Worm (Caenorhabditis elegans) whole organism, L3 larva: ENCODE data around the gene rde-8.

Source experiments
- ama-1 ChIP-seq: fragments of 150-350 bp; optimal IDR thresholded peaks from 2 replicates; lab custom pipeline; 2018
- eor-1 ChIP-seq, 2 experiments: fragments of 150-350 bp; optimal IDR thresholded peaks; 2 replicates each; lab custom pipeline; 2014 to 2018; ENCODE audit warnings: missing biosample characterization in 2 of 2, missing genetic modification characterization in 2 of 2
- fkh-10 ChIP-seq: sonication (generic microtip); optimal IDR thresholded peaks from 2 replicates; lab custom pipeline; 2017; ENCODE audit warnings: missing biosample characterization, missing genetic modification reagents, missing genetic modification characterization

Gene rde-8

DNA sequence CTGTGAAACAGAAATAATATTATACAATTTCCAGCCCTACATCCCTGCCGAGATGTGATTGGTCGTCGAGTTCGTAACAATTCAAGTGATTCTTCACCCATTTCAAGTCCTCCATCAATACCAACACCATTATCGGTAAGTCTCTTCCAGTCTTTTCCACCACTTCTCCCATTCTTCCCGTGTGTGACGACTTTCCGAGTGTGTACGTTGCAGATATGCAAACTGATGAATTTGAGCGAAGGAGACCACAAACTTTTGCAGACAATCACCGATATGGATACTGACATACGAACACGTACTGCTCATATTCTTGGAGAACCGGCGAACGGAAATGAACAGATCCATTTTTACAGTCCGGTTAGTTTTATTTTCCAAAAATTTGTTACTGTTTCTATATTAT is 51.5 kb downstream of the rde-8 start:
- TF ChIP-seq eor-1 (tag; optimal IDR thresholded peaks at IDR 0.05; lab: Kevin White, UChicago) (no peak), ama-1 (peak; percentile 86), fkh-10 (GFP tag; lab: Kevin White, UChicago) (peak; percentile 12)
- TF ChIP-seq, all 47 proteins: peak for 2
